Worm (Caenorhabditis elegans) whole organism, L1 larva: Measurements from ENCODE around the gene F09G2.1.

Source experiments
- ets-5 ChIP-seq: fragments of 200-800 bp; sonication (Bioruptor generic); IDR thresholded peaks from 2 replicates; pipeline ENCODE4 v1.3.6; 2022; ENCODE audit warnings: missing genetic modification characterization, missing compliant biosample characterization
- fkh-10 ChIP-seq: sonication (generic microtip); optimal IDR thresholded peaks from 2 replicates; lab custom pipeline; 2017; ENCODE audit warnings: missing biosample characterization, missing genetic modification reagents, missing genetic modification characterization
- jun-1 ChIP-seq: fragments of 150-350 bp; optimal IDR thresholded peaks from 2 replicates; lab custom pipeline; 2014; ENCODE audit warnings: missing biosample characterization, missing genetic modification reagents, missing genetic modification characterization
- lsy-2 ChIP-seq, 2 experiments: fragments of 150-350 bp; optimal IDR thresholded peaks; 2 replicates each; lab custom pipeline; 2014; ENCODE audit warnings: missing biosample characterization in 2 of 2, missing genetic modification characterization in 2 of 2
- nhr-12 ChIP-seq: sonication (generic microtip); optimal IDR thresholded peaks from 2 replicates; lab custom pipeline; 2017; ENCODE audit warnings: missing biosample characterization, missing genetic modification characterization
- nhr-77 ChIP-seq: fragments of 150-350 bp; optimal IDR thresholded peaks from 2 replicates; lab custom pipeline; 2014; ENCODE audit warnings: missing biosample characterization, missing genetic modification characterization
- skn-1 ChIP-seq: fragments of 150-350 bp; optimal IDR thresholded peaks from 2 replicates; lab custom pipeline; 2014; ENCODE audit warnings: missing biosample characterization, missing genetic modification characterization
- sox-4 ChIP-seq: sonication (generic microtip); optimal IDR thresholded peaks from 2 replicates; lab custom pipeline; 2016; ENCODE audit warnings: missing genetic modification characterization, missing compliant biosample characterization
- unc-130 ChIP-seq: fragments of 150-350 bp; optimal IDR thresholded peaks from 2 replicates; lab custom pipeline; 2017; ENCODE audit warnings: missing biosample characterization, missing genetic modification characterization, inconsistent platforms

DNA sequence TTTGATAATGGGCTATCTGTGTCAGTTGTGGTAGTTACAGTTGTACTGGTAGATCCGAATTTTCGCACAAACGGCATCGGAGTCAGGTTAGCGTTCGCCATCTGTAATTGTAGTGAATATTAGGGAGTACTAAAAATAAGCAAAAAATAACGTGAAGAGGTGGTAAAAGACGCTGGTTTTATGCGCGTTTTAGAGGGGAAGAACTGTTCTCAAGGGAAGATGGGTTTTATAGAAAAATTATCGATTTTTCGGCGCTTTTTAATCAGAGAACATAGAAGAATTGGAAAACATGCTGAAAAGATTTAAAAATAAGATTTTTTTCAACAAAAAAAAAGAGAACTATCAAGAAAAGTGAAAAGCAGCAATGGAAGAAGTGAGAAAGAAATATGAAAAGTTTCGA is 23.1 kb downstream of the F09G2.1 start, which contains the start of gene C13F10.7:
- TF ChIP-seq unc-130 (tag; lab: Kevin White, UChicago): no peak
- TF ChIP-seq ets-5: no peak
- no peak for TF ChIP-seq lsy-2 (tag; optimal IDR thresholded peaks at IDR 0.05; lab: Kevin White, UChicago)
- no peak for TF ChIP-seq skn-1
- no peak for TF ChIP-seq nhr-12 (tag; lab: Kevin White, UChicago)
- TF ChIP-seq fkh-10: no peak
- no peak for TF ChIP-seq jun-1 (tag; lab: Kevin White, UChicago)
- TF ChIP-seq sox-4 (tag; lab: Kevin White, UChicago): no peak
- no peak for TF ChIP-seq nhr-77 (tag; lab: Kevin White, UChicago)
